Worm (Caenorhabditis elegans): ENCODE measurements around the gene R13A5.11.

ce11 chrIII:7542037-7542436 is 51.1 kb downstream of the R13A5.11 start:
- TF ChIP-seq npax-4 (tag; optimal IDR thresholded peaks at IDR 0.05), result no peak
- peak; percentile 94 for TF ChIP-seq elt-2 (tag; optimal IDR thresholded peaks at IDR 0.05)
- no peak for TF ChIP-seq ceh-9 (tag; optimal IDR thresholded peaks at IDR 0.05)
- TF ChIP-seq ama-1 (optimal IDR thresholded peaks at IDR 0.05), result no peak
- TF ChIP-seq pha-4 (tag; optimal IDR thresholded peaks at IDR 0.05), result no peak
- TF ChIP-seq sdc-2 (tag; optimal IDR thresholded peaks at IDR 0.05), result no peak
- TF ChIP-seq ceh-30 (tag; optimal IDR thresholded peaks at IDR 0.05), result no peak
- TF ChIP-seq ets-4 (tag; optimal IDR thresholded peaks at IDR 0.05), result no peak
- TF ChIP-seq rnt-1 (tag; optimal IDR thresholded peaks at IDR 0.05), result no peak
